Fruit fly (Drosophila melanogaster) whole organism, embryonic: Measurements from ENCODE around the gene CG12948.

Experiments
- Adf1 ChIP-seq: fragments of 200-800 bp; sonication (Bioruptor generic); IDR thresholded peaks from 2 replicates; pipeline ENCODE4 v1.3.6; 2022; ENCODE audit warnings: missing biosample characterization, missing genetic modification characterization
- Aef1 ChIP-seq: fragments of 200-800 bp; sonication (Bioruptor generic); IDR thresholded peaks from 3 replicates; pipeline ENCODE4 v1.3.6; 2022; ENCODE audit warnings: missing biosample characterization, missing genetic modification characterization
- B-H2 ChIP-seq: fragments of 200-800 bp; sonication (Bioruptor generic); optimal IDR thresholded peaks from 2 replicates; lab custom pipeline; 2018; ENCODE audit warnings: missing biosample characterization, mild to moderate bottlenecking, missing genetic modification characterization
- Bgb ChIP-seq: fragments of 200-800 bp; sonication (Bioruptor generic); IDR thresholded peaks from 2 replicates; pipeline ENCODE4 v1.3.6; 2022; ENCODE audit warnings: missing biosample characterization, missing genetic modification characterization; ENCODE audit not compliant: partially characterized antibody
- BtbVII ChIP-seq: fragments of 200-800 bp; sonication (Bioruptor generic); optimal IDR thresholded peaks from 3 replicates; lab custom pipeline; 2017; ENCODE audit warnings: missing biosample characterization, mild to moderate bottlenecking, missing genetic modification characterization
- Bteb2 ChIP-seq: fragments of 200-800 bp; sonication (Bioruptor generic); optimal IDR thresholded peaks from 2 replicates; lab custom pipeline; 2016; ENCODE audit warnings: missing biosample characterization, missing genetic modification characterization
- CG10147 ChIP-seq: fragments of 200-800 bp; sonication (Bioruptor generic); optimal IDR thresholded peaks from 2 replicates; lab custom pipeline; 2019; ENCODE audit warnings: missing biosample characterization, mild to moderate bottlenecking, missing genetic modification characterization, moderate library complexity
- CG10366 ChIP-seq: fragments of 200-800 bp; sonication (Bioruptor generic); IDR thresholded peaks from 2 replicates; pipeline ENCODE4 v1.3.6; 2022; ENCODE audit warnings: missing biosample characterization, missing genetic modification characterization
- CG10543 ChIP-seq: fragments of 200-800 bp; sonication (Bioruptor generic); optimal IDR thresholded peaks from 3 replicates; lab custom pipeline; 2017; ENCODE audit warnings: missing biosample characterization, mild to moderate bottlenecking, missing genetic modification characterization, moderate library complexity
- CG12299 ChIP-seq: fragments of 200-800 bp; sonication (Bioruptor generic); optimal IDR thresholded peaks from 2 replicates; lab custom pipeline; 2018; ENCODE audit warnings: missing biosample characterization, mild to moderate bottlenecking, missing genetic modification characterization
- CG12391 ChIP-seq: fragments of 200-800 bp; sonication (Bioruptor generic); optimal IDR thresholded peaks from 3 replicates; lab custom pipeline; 2018; ENCODE audit warnings: missing biosample characterization, mild to moderate bottlenecking, missing genetic modification characterization, moderate library complexity
- CG13775 ChIP-seq: fragments of 200-800 bp; sonication (Bioruptor generic); optimal IDR thresholded peaks from 3 replicates; lab custom pipeline; 2017; ENCODE audit warnings: missing biosample characterization, mild to moderate bottlenecking, missing genetic modification characterization
- CG14014 ChIP-seq: fragments of 200-800 bp; sonication (Bioruptor generic); IDR thresholded peaks from 2 replicates; pipeline ENCODE4 v1.3.6; 2022; ENCODE audit warnings: missing biosample characterization, missing genetic modification characterization
- CG14965 ChIP-seq: fragments of 200-800 bp; sonication (Bioruptor generic); optimal IDR thresholded peaks from 2 replicates; lab custom pipeline; 2016; ENCODE audit warnings: missing biosample characterization, missing genetic modification characterization, borderline replicate concordance
- CG17359 ChIP-seq: fragments of 200-800 bp; sonication (Bioruptor generic); optimal IDR thresholded peaks from 3 replicates; lab custom pipeline; 2018; ENCODE audit warnings: missing biosample characterization, mild to moderate bottlenecking, missing genetic modification characterization, moderate library complexity
- CG17385 ChIP-seq: fragments of 200-800 bp; sonication (Bioruptor generic); optimal IDR thresholded peaks from 3 replicates; lab custom pipeline; 2018; ENCODE audit warnings: missing biosample characterization, mild to moderate bottlenecking, missing genetic modification characterization
- CG2199 ChIP-seq: fragments of 200-800 bp; sonication (Bioruptor generic); IDR thresholded peaks from 3 replicates; pipeline ENCODE4 v1.3.6; 2022; ENCODE audit warnings: missing biosample characterization, missing genetic modification characterization
- CG2678 ChIP-seq: fragments of 200-800 bp; sonication (Bioruptor generic); optimal IDR thresholded peaks from 3 replicates; lab custom pipeline; 2019; ENCODE audit warnings: missing biosample characterization, mild to moderate bottlenecking, missing genetic modification characterization, moderate library complexity
- CG2889 ChIP-seq: fragments of 200-800 bp; sonication (Bioruptor generic); IDR thresholded peaks from 3 replicates; pipeline ENCODE4 v1.3.6; 2022; ENCODE audit warnings: missing biosample characterization, missing genetic modification characterization
- CG31224 ChIP-seq: fragments of 200-800 bp; sonication (Bioruptor generic); IDR thresholded peaks from 2 replicates; pipeline ENCODE4 v1.3.6; 2022; ENCODE audit warnings: missing biosample characterization, missing genetic modification characterization
- CG3407 ChIP-seq: fragments of 200-800 bp; sonication (Bioruptor generic); optimal IDR thresholded peaks from 2 replicates; lab custom pipeline; 2018; ENCODE audit warnings: missing biosample characterization, mild to moderate bottlenecking, missing genetic modification characterization
- CG34376 ChIP-seq: fragments of 200-800 bp; sonication (Bioruptor generic); optimal IDR thresholded peaks from 2 replicates; lab custom pipeline; 2018; ENCODE audit warnings: missing biosample characterization, mild to moderate bottlenecking, missing genetic modification characterization
- CG3847 ChIP-seq: fragments of 200-800 bp; sonication (Bioruptor generic); IDR thresholded peaks from 2 replicates; pipeline ENCODE4 v1.3.6; 2022; ENCODE audit warnings: missing biosample characterization, missing genetic modification characterization
- CG6654 ChIP-seq: fragments of 200-800 bp; sonication (Bioruptor generic); optimal IDR thresholded peaks from 2 replicates; lab custom pipeline; 2017; ENCODE audit warnings: missing biosample characterization, mild to moderate bottlenecking, missing genetic modification characterization
- Dbx ChIP-seq: fragments of 200-800 bp; sonication (Bioruptor generic); IDR thresholded peaks from 3 replicates; pipeline ENCODE4 v1.3.6; 2022; ENCODE audit warnings: missing biosample characterization, missing genetic modification characterization
- Dek ChIP-seq: fragments of 200-800 bp; sonication (Bioruptor generic); optimal IDR thresholded peaks from 3 replicates; lab custom pipeline; 2019; ENCODE audit warnings: missing biosample characterization, mild to moderate bottlenecking, missing genetic modification characterization, moderate library complexity
- Dll ChIP-seq: fragments of 200-800 bp; sonication (Bioruptor generic); IDR thresholded peaks from 4 replicates; pipeline ENCODE4 v1.3.6; 2022; ENCODE audit warnings: missing biosample characterization, missing genetic modification characterization; ENCODE audit not compliant: partially characterized antibody
- HHEX ChIP-seq: fragments of 200-800 bp; sonication (Bioruptor generic); optimal IDR thresholded peaks from 3 replicates; lab custom pipeline; 2017; ENCODE audit warnings: missing biosample characterization, mild to moderate bottlenecking, missing genetic modification characterization, missing genetic modification reagents
- HLHmδ ChIP-seq: fragments of 200-800 bp; sonication (Bioruptor generic); optimal IDR thresholded peaks from 2 replicates; lab custom pipeline; 2018; ENCODE audit warnings: missing biosample characterization, mild to moderate bottlenecking, missing genetic modification characterization, moderate library complexity
- Hmr ChIP-seq: fragments of 200-800 bp; sonication (Bioruptor generic); optimal IDR thresholded peaks from 3 replicates; lab custom pipeline; 2017; ENCODE audit warnings: mild to moderate bottlenecking, missing biosample characterization, missing genetic modification reagents, missing genetic modification characterization
- Hr78 ChIP-seq, 2 experiments: fragments of 200-800 bp in 1 of 2; fragments of >200 bp in 1 of 2; sonication (Bioruptor generic) in 1 of 2; optimal IDR thresholded peaks; 2 replicates each; lab custom pipeline; 2017 to 2019; ENCODE audit warnings: missing biosample characterization in 2 of 2, missing genetic modification characterization in 2 of 2, mild to moderate bottlenecking in 1 of 2, moderate library complexity in 1 of 2
- Lhr ChIP-seq: fragments of 200-800 bp; sonication (Bioruptor generic); optimal IDR thresholded peaks from 3 replicates; lab custom pipeline; 2017; ENCODE audit warnings: mild to moderate bottlenecking, missing biosample characterization, missing genetic modification reagents, missing genetic modification characterization
- Meics ChIP-seq: fragments of 200-800 bp; sonication (Bioruptor generic); optimal IDR thresholded peaks from 2 replicates; lab custom pipeline; 2017; ENCODE audit warnings: missing biosample characterization, mild to moderate bottlenecking, missing genetic modification characterization
- Mrtf ChIP-seq: fragments of 200-800 bp; sonication (Bioruptor generic); IDR thresholded peaks from 3 replicates; pipeline ENCODE4 v1.3.6; 2022; ENCODE audit warnings: missing biosample characterization, missing genetic modification characterization
- NK7.1 ChIP-seq: fragments of 200-800 bp; sonication (Bioruptor generic); optimal IDR thresholded peaks from 3 replicates; lab custom pipeline; 2016; ENCODE audit warnings: missing biosample characterization, missing genetic modification characterization
- Sox100B ChIP-seq: fragments of 200-800 bp; sonication (Bioruptor generic); optimal IDR thresholded peaks from 3 replicates; lab custom pipeline; 2018; ENCODE audit warnings: missing biosample characterization, mild to moderate bottlenecking, missing genetic modification characterization
- Spps ChIP-seq: fragments of 200-800 bp; sonication (Bioruptor generic); optimal IDR thresholded peaks from 2 replicates; lab custom pipeline; 2018; ENCODE audit warnings: missing biosample characterization, mild to moderate bottlenecking, missing genetic modification characterization
- bab2 ChIP-seq: fragments of 200-800 bp; sonication (Bioruptor generic); optimal IDR thresholded peaks from 2 replicates; lab custom pipeline; 2016; ENCODE audit warnings: missing biosample characterization, missing genetic modification characterization
- chif ChIP-seq, 2 experiments: fragments of 200-800 bp; sonication (Bioruptor generic); optimal IDR thresholded peaks; 3 replicates each; lab custom pipeline; 2016; ENCODE audit warnings: missing biosample characterization in 2 of 2, missing genetic modification characterization in 2 of 2
- dpn ChIP-seq, 2 experiments: fragments of 200-800 bp; sonication (Bioruptor generic); optimal IDR thresholded peaks; 3 replicates each; lab custom pipeline; 2016; ENCODE audit warnings: missing biosample characterization in 2 of 2, missing genetic modification characterization in 2 of 2
- dysf ChIP-seq: fragments of 200-800 bp; sonication (Bioruptor generic); IDR thresholded peaks from 3 replicates; pipeline ENCODE4 v1.3.6; 2022; ENCODE audit warnings: missing biosample characterization, missing genetic modification characterization
- fru ChIP-seq: fragments of >200 bp; optimal IDR thresholded peaks from 2 replicates; lab custom pipeline; 2017
- gt ChIP-seq: fragments of 200-800 bp; sonication (Bioruptor generic); IDR thresholded peaks from 2 replicates; pipeline ENCODE4 v1.3.6; 2022; ENCODE audit warnings: missing biosample characterization, missing genetic modification characterization
- hb ChIP-seq: fragments of 200-800 bp; sonication (Bioruptor generic); IDR thresholded peaks from 3 replicates; pipeline ENCODE4 v1.3.6; 2022; ENCODE audit warnings: missing biosample characterization, missing genetic modification characterization; ENCODE audit not compliant: partially characterized antibody
- hbn ChIP-seq: fragments of 200-800 bp; sonication (Bioruptor generic); IDR thresholded peaks from 2 replicates; pipeline ENCODE4 v1.3.6; 2022; ENCODE audit warnings: missing biosample characterization, missing genetic modification characterization; ENCODE audit not compliant: partially characterized antibody
- insv ChIP-seq, 2 experiments: fragments of 200-800 bp; sonication (Bioruptor generic); optimal IDR thresholded peaks; 3 replicates each; lab custom pipeline; 2016 to 2018; ENCODE audit warnings: missing biosample characterization in 2 of 2, missing genetic modification characterization in 2 of 2
- kay ChIP-seq: fragments of 200-800 bp; sonication (Bioruptor generic); optimal IDR thresholded peaks from 2 replicates; lab custom pipeline; 2016; ENCODE audit warnings: missing biosample characterization, missing genetic modification characterization
- lab ChIP-seq: fragments of 200-800 bp; sonication (Bioruptor generic); optimal IDR thresholded peaks from 3 replicates; lab custom pipeline; 2017; ENCODE audit warnings: missing biosample characterization, missing genetic modification characterization, mild to moderate bottlenecking, moderate library complexity, missing genetic modification reagents
- onecut ChIP-seq: fragments of 200-800 bp; sonication (Bioruptor generic); IDR thresholded peaks from 2 replicates; pipeline ENCODE4 v1.3.6; 2022; ENCODE audit warnings: missing biosample characterization, missing genetic modification characterization
- peb ChIP-seq: fragments of 200-800 bp; sonication (Bioruptor generic); IDR thresholded peaks from 2 replicates; pipeline ENCODE4 v1.3.6; 2022; ENCODE audit warnings: missing biosample characterization, missing genetic modification characterization
- sens ChIP-seq: fragments of 200-800 bp; sonication (Bioruptor generic); peaks from one replicate; lab custom pipeline; 2016; ENCODE audit warnings: missing biosample characterization, missing genetic modification characterization
- so ChIP-seq: fragments of 200-800 bp; sonication (Bioruptor generic); IDR thresholded peaks from 3 replicates; pipeline ENCODE4 v1.3.6; 2022; ENCODE audit warnings: missing biosample characterization, missing genetic modification characterization
- vvl ChIP-seq: fragments of 200-800 bp; sonication (Bioruptor generic); IDR thresholded peaks from 2 replicates; pipeline ENCODE4 v1.3.6; 2022; ENCODE audit warnings: missing biosample characterization, missing genetic modification characterization

Gene CG12948

dm6 chr3R:9777941-9778360, 30.4 kb upstream of the CG12948 start, which contains the start of gene RpS29 (continued):
- TF ChIP-seq CG17359 (peak; percentile 64), vvl (GFP tag; lab: Robert Waterston, UW) (peak; percentile 90), onecut (GFP tag; lab: Robert Waterston, UW) (peak; percentile 65; the same call in 1 of the 2 replicates), Dll (GFP tag; lab: Robert Waterston, UW) (peak; percentile 91), Hmr (GFP tag; lab: Kevin White, UChicago) (peak; percentile 94), Spps (peak; percentile 29), BtbVII (peak; percentile 78), CG14014 (GFP tag; lab: Robert Waterston, UW) (peak; percentile 79), CG34376 (GFP tag; lab: Kevin White, UChicago) (peak; percentile 92), Dbx (GFP tag; lab: Robert Waterston, UW) (peak; percentile 93), fru (lab: Kevin White, UChicago) (no peak), CG13775 (GFP tag; lab: Kevin White, UChicago) (peak; percentile 77), CG3407 (GFP tag; lab: Kevin White, UChicago) (peak; percentile 48), CG14965 (GFP tag; lab: Kevin White, UChicago) (peak; percentile 21), hbn (GFP tag; lab: Robert Waterston, UW) (peak; percentile 96), chif (GFP tag; optimal IDR thresholded peaks at IDR 0.05; lab: Kevin White, UChicago) (peak; percentile 57 to 70), Sox100B (no peak), Bteb2 (GFP tag; lab: Kevin White, UChicago) (peak; percentile 76), B-H2 (peak; percentile 95), Meics (peak; percentile 87), peb (GFP tag; lab: Robert Waterston, UW) (0 out of 2 replicates have a peak, but pooled peaks have one; percentile 17), hb (peak; percentile 89), Bgb (peak; percentile 98), kay (GFP tag; lab: Kevin White, UChicago) (peak; percentile 32), CG12299 (tag; lab: Kevin White, UChicago) (peak; percentile 66), CG17385 (GFP tag; lab: Kevin White, UChicago) (peak; percentile 54), gt (GFP tag; lab: Robert Waterston, UW) (0 out of 2 replicates have a peak, but pooled peaks have one; percentile 10), insv (GFP tag; optimal IDR thresholded peaks at IDR 0.05; lab: Kevin White, UChicago) (peak in 1 of 2 experiments; percentile 73), Dek (tag; lab: Kevin White, UChicago) (peak; percentile 77), Aef1 (GFP tag; lab: Robert Waterston, UW) (peak; percentile 77), bab2 (peak; percentile 86), sens (GFP tag; lab: Kevin White, UChicago) (peak; percentile 95), dysf (peak; percentile 80), CG2889 (peak; percentile 65; the same call in 1 of the 3 replicates), Adf1 (GFP tag; lab: Robert Waterston, UW) (peak; percentile 74), Lhr (GFP tag; lab: Kevin White, UChicago) (peak; percentile 90), HLHmδ (GFP tag; lab: Kevin White, UChicago) (peak; percentile 54), so (no peak)

- TF ChIP-seq CG3847 (GFP tag; lab: Robert Waterston, UW) (no peak), dpn (GFP tag; optimal IDR thresholded peaks at IDR 0.05; lab: Kevin White, UChicago) (no peak), CG2199 (no peak), NK7.1 (no peak), CG10147 (GFP tag; lab: Kevin White, UChicago) (no peak), CG12391 (tag; lab: Kevin White, UChicago) (no peak), CG6654 (no peak), Hr78 (GFP tag; optimal IDR thresholded peaks at IDR 0.05; lab: Kevin White, UChicago) (no peak), CG2678 (tag; lab: Kevin White, UChicago) (no peak), HHEX (GFP tag; lab: Kevin White, UChicago) (no peak), CG10366 (GFP tag; lab: Robert Waterston, UW) (no peak), CG10543 (GFP tag; lab: Kevin White, UChicago) (no peak), CG31224 (GFP tag; lab: Robert Waterston, UW) (no peak), lab (GFP tag; lab: Kevin White, UChicago) (no peak), Mrtf (GFP tag; lab: Robert Waterston, UW) (no peak)
Measured at dm6 chr3R:9774821-9775220, 27.3 kb upstream of the CG12948 start, which contains the start of gene topi. Gene topi, plus strand, starts transcription at chr3R:9775121.
